Worm (Caenorhabditis elegans) whole organism, midembryonic: ENCODE results near the gene cyp-33C7.

ENCODE experiments used
- cog-1 ChIP-seq: sonication (generic microtip); optimal IDR thresholded peaks from 2 replicates; lab custom pipeline; 2016; ENCODE audit warnings: missing genetic modification characterization, missing compliant biosample characterization
- flt-1 ChIP-seq: fragments of 200-800 bp; sonication (Bioruptor generic); IDR thresholded peaks from 2 replicates; pipeline ENCODE4 v1.3.6; 2022; ENCODE audit warnings: missing genetic modification characterization, missing compliant biosample characterization

ce11 chrV:2242630-2243029 is 7.7 kb upstream of the cyp-33C7 start, which contains the start of gene cyp-33C3:
- TF ChIP-seq flt-1 (GFP tag; lab: Robert Waterston, UW): no peak
- no peak for TF ChIP-seq cog-1 (tag; lab: Kevin White, UChicago)
